Worm (Caenorhabditis elegans) whole organism, L1 larva: ENCODE results near the gene pri-1.

Experiments
- C16A3.4 ChIP-seq: fragments of 150-350 bp; optimal IDR thresholded peaks from 2 replicates; lab custom pipeline; 2014; ENCODE audit warnings: missing biosample characterization, missing genetic modification characterization
- C34B4.2 ChIP-seq: sonication (generic microtip); optimal IDR thresholded peaks from 2 replicates; lab custom pipeline; 2017; ENCODE audit warnings: mild to moderate bottlenecking, missing genetic modification characterization, missing compliant biosample characterization
- F16B12.6 ChIP-seq: fragments of 150-350 bp; optimal IDR thresholded peaks from 2 replicates; lab custom pipeline; 2014; ENCODE audit warnings: missing biosample characterization, missing genetic modification characterization
- Y116A8C.19 ChIP-seq: sonication (generic microtip); optimal IDR thresholded peaks from 2 replicates; lab custom pipeline; 2016; ENCODE audit warnings: missing compliant biosample characterization, missing genetic modification characterization, borderline replicate concordance
- alr-1 ChIP-seq: fragments of 200-800 bp; sonication (Bioruptor generic); optimal IDR thresholded peaks from 2 replicates; lab custom pipeline; 2018; ENCODE audit warnings: borderline replicate concordance, mild to moderate bottlenecking, missing genetic modification characterization, missing compliant biosample characterization
- aly-2 ChIP-seq: fragments of 150-350 bp; optimal IDR thresholded peaks from 2 replicates; lab custom pipeline; 2014; ENCODE audit warnings: missing biosample characterization, missing genetic modification characterization
- ama-1 ChIP-seq: fragments of 150-350 bp; optimal IDR thresholded peaks from 2 replicates; lab custom pipeline; 2014
- ceh-63 ChIP-seq: fragments of 200-800 bp; sonication (Bioruptor generic); optimal IDR thresholded peaks from 2 replicates; lab custom pipeline; 2018; ENCODE audit warnings: mild to moderate bottlenecking, missing genetic modification characterization, missing compliant biosample characterization
- ceh-90 ChIP-seq: sonication (generic microtip); optimal IDR thresholded peaks from 2 replicates; lab custom pipeline; 2016; ENCODE audit warnings: missing genetic modification characterization, missing compliant biosample characterization
- dpl-1 ChIP-seq, 3 experiments: fragments of 150-350 bp in 2 of 3; sonication (generic microtip) in 1 of 3; optimal IDR thresholded peaks; 2 replicates each; lab custom pipeline; 2014 to 2017; ENCODE audit warnings: missing biosample characterization in 3 of 3, missing genetic modification characterization in 3 of 3, missing genetic modification reagents in 3 of 3
- dsc-1 ChIP-seq: sonication (generic microtip); optimal IDR thresholded peaks from 2 replicates; lab custom pipeline; 2016; ENCODE audit warnings: mild to moderate bottlenecking, missing genetic modification characterization, missing compliant biosample characterization
- efl-1 ChIP-seq, 4 experiments: fragments of 150-350 bp; optimal IDR thresholded peaks in 3 of 4; peaks in 1 of 4; 1 replicate in 1 of 4; 2 replicates in 3 of 4; lab custom pipeline; 2014; ENCODE audit warnings: missing biosample characterization in 2 of 4, missing genetic modification characterization in 2 of 4, missing genetic modification reagents in 2 of 4
- egl-13 ChIP-seq: sonication (generic microtip); optimal IDR thresholded peaks from 2 replicates; lab custom pipeline; 2016; ENCODE audit warnings: missing genotype, missing genetic modification reagents, missing genetic modification characterization, missing compliant biosample characterization
- egl-27 ChIP-seq, 2 experiments: fragments of 150-350 bp in 1 of 2; sonication (generic microtip); optimal IDR thresholded peaks; 3 replicates each; lab custom pipeline; 2017 to 2018; ENCODE audit warnings: missing biosample characterization in 2 of 2, missing genetic modification characterization in 2 of 2, missing genetic modification reagents in 2 of 2
- elt-2 ChIP-seq: sonication (generic microtip); optimal IDR thresholded peaks from 2 replicates; lab custom pipeline; 2016; ENCODE audit warnings: missing genetic modification characterization, mild to moderate bottlenecking, inconsistent platforms, missing compliant biosample characterization, missing genetic modification reagents
- ets-5 ChIP-seq: fragments of 200-800 bp; sonication (Bioruptor generic); IDR thresholded peaks from 2 replicates; pipeline ENCODE4 v1.3.6; 2022; ENCODE audit warnings: missing genetic modification characterization, missing compliant biosample characterization
- fkh-8 ChIP-seq: sonication (generic microtip); optimal IDR thresholded peaks from 2 replicates; lab custom pipeline; 2016; ENCODE audit warnings: mild to moderate bottlenecking, missing genetic modification characterization, missing compliant biosample characterization
- fos-1 ChIP-seq: fragments of 150-350 bp; optimal IDR thresholded peaks from 2 replicates; lab custom pipeline; 2014; ENCODE audit warnings: missing biosample characterization, missing genetic modification characterization
- lin-15B ChIP-seq: fragments of 150-350 bp; sonication (generic microtip); optimal IDR thresholded peaks from 3 replicates; lab custom pipeline; 2014; ENCODE audit warnings: missing biosample characterization, missing genetic modification characterization
- lin-35 ChIP-seq, 2 experiments: fragments of 150-350 bp; optimal IDR thresholded peaks; 2 replicates each; lab custom pipeline; 2014; ENCODE audit warnings: missing biosample characterization in 2 of 2, missing genetic modification characterization in 2 of 2, missing genetic modification reagents in 2 of 2
- lin-39 ChIP-seq: fragments of 150-350 bp; optimal IDR thresholded peaks from 2 replicates; lab custom pipeline; 2014; ENCODE audit warnings: missing biosample characterization, missing genetic modification reagents, missing genetic modification characterization
- lir-3 ChIP-seq: sonication (generic microtip); optimal IDR thresholded peaks from 2 replicates; lab custom pipeline; 2016; ENCODE audit warnings: mild to moderate bottlenecking, missing genetic modification characterization, moderate library complexity, missing compliant biosample characterization; ENCODE audit not compliant: poor library complexity
- lsy-2 ChIP-seq, 2 experiments: fragments of 150-350 bp; optimal IDR thresholded peaks; 2 replicates each; lab custom pipeline; 2014; ENCODE audit warnings: missing biosample characterization in 2 of 2, missing genetic modification characterization in 2 of 2
- mab-9 ChIP-seq: fragments of 200-800 bp; sonication (Bioruptor generic); IDR thresholded peaks from 2 replicates; pipeline ENCODE4 v1.3.6; 2022; ENCODE audit warnings: missing genetic modification reagents, missing genetic modification characterization, missing compliant biosample characterization
- mef-2 ChIP-seq: fragments of 150-350 bp; optimal IDR thresholded peaks from 2 replicates; lab custom pipeline; 2014; ENCODE audit warnings: missing biosample characterization, missing genetic modification characterization
- nhr-12 ChIP-seq: sonication (generic microtip); optimal IDR thresholded peaks from 2 replicates; lab custom pipeline; 2017; ENCODE audit warnings: missing biosample characterization, missing genetic modification characterization
- nhr-237 ChIP-seq: fragments of 150-350 bp; optimal IDR thresholded peaks from 2 replicates; lab custom pipeline; 2014; ENCODE audit warnings: missing biosample characterization, missing genetic modification characterization
- nhr-28 ChIP-seq: fragments of 150-350 bp; optimal IDR thresholded peaks from 2 replicates; lab custom pipeline; 2014; ENCODE audit warnings: missing biosample characterization, missing genetic modification characterization
- nhr-71 ChIP-seq: sonication (generic microtip); optimal IDR thresholded peaks from 2 replicates; lab custom pipeline; 2016; ENCODE audit warnings: mild to moderate bottlenecking, missing genetic modification characterization, moderate library complexity, missing compliant biosample characterization
- nhr-76 ChIP-seq: sonication (generic microtip); optimal IDR thresholded peaks from 2 replicates; lab custom pipeline; 2017; ENCODE audit warnings: missing biosample characterization, missing genetic modification characterization
- nhr-77 ChIP-seq: fragments of 150-350 bp; optimal IDR thresholded peaks from 2 replicates; lab custom pipeline; 2014; ENCODE audit warnings: missing biosample characterization, missing genetic modification characterization
- nhr-85 ChIP-seq: sonication (generic microtip); peaks from one replicate; lab custom pipeline; 2016; ENCODE audit warnings: missing genetic modification characterization, inconsistent platforms, missing compliant biosample characterization
- pqm-1 ChIP-seq: sonication (generic microtip); optimal IDR thresholded peaks from 3 replicates; lab custom pipeline; 2017; ENCODE audit warnings: missing biosample characterization, missing genetic modification characterization
- snpc-4 ChIP-seq: fragments of 150-350 bp; optimal IDR thresholded peaks from 2 replicates; lab custom pipeline; 2014; ENCODE audit warnings: missing biosample characterization, missing genetic modification characterization
- snu-23 ChIP-seq: sonication (generic microtip); optimal IDR thresholded peaks from 2 replicates; lab custom pipeline; 2016; ENCODE audit warnings: missing genetic modification characterization, missing compliant biosample characterization
- sox-4 ChIP-seq: sonication (generic microtip); optimal IDR thresholded peaks from 2 replicates; lab custom pipeline; 2016; ENCODE audit warnings: missing genetic modification characterization, missing compliant biosample characterization
- swsn-7 ChIP-seq: sonication (generic microtip); optimal IDR thresholded peaks from 2 replicates; lab custom pipeline; 2016; ENCODE audit warnings: missing genetic modification characterization, missing compliant biosample characterization
- tbx-2 ChIP-seq: sonication (generic microtip); optimal IDR thresholded peaks from 2 replicates; lab custom pipeline; 2016; ENCODE audit warnings: missing genetic modification characterization, missing compliant biosample characterization
- tlp-1 ChIP-seq: fragments of 150-350 bp; optimal IDR thresholded peaks from 2 replicates; lab custom pipeline; 2014; ENCODE audit warnings: missing biosample characterization, missing genetic modification characterization
- unc-30 ChIP-seq: sonication (generic microtip); optimal IDR thresholded peaks from 2 replicates; lab custom pipeline; 2017; ENCODE audit warnings: missing biosample characterization, missing genetic modification characterization
- unc-86 ChIP-seq: sonication (generic microtip); optimal IDR thresholded peaks from 2 replicates; lab custom pipeline; 2016; ENCODE audit warnings: missing genetic modification characterization, missing compliant biosample characterization
- unc-98 ChIP-seq: fragments of 200-800 bp; sonication (Bioruptor generic); IDR thresholded peaks from 2 replicates; pipeline ENCODE4 v1.3.6; 2022; ENCODE audit warnings: missing genetic modification characterization, missing compliant biosample characterization
- vab-15 ChIP-seq: sonication (generic microtip); optimal IDR thresholded peaks from 2 replicates; lab custom pipeline; 2017; ENCODE audit warnings: missing genotype, mild to moderate bottlenecking, missing genetic modification characterization, missing compliant biosample characterization
- xbp-1 ChIP-seq: sonication (generic microtip); optimal IDR thresholded peaks from 2 replicates; lab custom pipeline; 2016; ENCODE audit warnings: missing genetic modification characterization, missing compliant biosample characterization
- zag-1 ChIP-seq: fragments of 150-350 bp; optimal IDR thresholded peaks from 2 replicates; lab custom pipeline; 2014; ENCODE audit warnings: missing biosample characterization, missing genetic modification characterization
- zip-4 ChIP-seq: fragments of 200-800 bp; sonication (Bioruptor generic); optimal IDR thresholded peaks from 2 replicates; lab custom pipeline; 2018; ENCODE audit warnings: mild to moderate bottlenecking, missing genetic modification characterization, moderate library complexity, missing compliant biosample characterization

Gene pri-1

ce11 chrIII:9580039-9580891, 33.8 kb downstream of the pri-1 start, which contains the start of gene ced-7 (continued):
- TF ChIP-seq vab-15 (tag; lab: Kevin White, UChicago): no peak
- no peak for TF ChIP-seq pqm-1 (tag; lab: Kevin White, UChicago)
- no peak for TF ChIP-seq ama-1
- TF ChIP-seq nhr-76: no peak
- no peak for TF ChIP-seq C34B4.2
- no peak for TF ChIP-seq lin-15B (tag; lab: Kevin White, UChicago)
- TF ChIP-seq ceh-63: no peak
- TF ChIP-seq unc-98 (GFP tag; lab: Robert Waterston, UW): no peak
- no peak for TF ChIP-seq egl-27 (tag; optimal IDR thresholded peaks at IDR 0.05; lab: Kevin White, UChicago)
- TF ChIP-seq unc-86: peak; percentile 22
- no peak for TF ChIP-seq elt-2 (tag; lab: Kevin White, UChicago)
- no peak for TF ChIP-seq lin-39 (tag; lab: Kevin White, UChicago)
- TF ChIP-seq zag-1: no peak
- TF ChIP-seq Y116A8C.19 (tag; lab: Kevin White, UChicago): no peak
- TF ChIP-seq fos-1 (tag; lab: Kevin White, UChicago): no peak

- TF ChIP-seq nhr-237 (tag; lab: Kevin White, UChicago) (no peak), alr-1 (tag; lab: Kevin White, UChicago) (no peak), ceh-90 (no peak), C16A3.4 (no peak), egl-27 (tag; optimal IDR thresholded peaks at IDR 0.05; lab: Kevin White, UChicago) (no peak), xbp-1 (peak; percentile 78), F16B12.6 (no peak), nhr-77 (tag; lab: Kevin White, UChicago) (no peak), tlp-1 (tag; lab: Kevin White, UChicago) (no peak), nhr-85 (tag; lab: Kevin White, UChicago) (no peak), dpl-1 (GFP tag; optimal IDR thresholded peaks at IDR 0.05; lab: Kevin White, UChicago) (peak; percentile 66 to 77 (median 75)), efl-1 (optimal IDR thresholded peaks at IDR 0.05; lab: Kevin White, UChicago) (peak in 1 of 2 experiments; percentile 81), efl-1 (GFP tag; optimal IDR thresholded peaks at IDR 0.05 in 1 of 2; lab: Kevin White, UChicago) (peak; percentile 84 to 98), nhr-12 (tag; lab: Kevin White, UChicago) (no peak), zip-4 (no peak), vab-15 (tag; lab: Kevin White, UChicago) (no peak), snu-23 (no peak), lin-35 (GFP tag; optimal IDR thresholded peaks at IDR 0.05; lab: Kevin White, UChicago) (peak; percentile 59 to 81), mef-2 (tag; lab: Kevin White, UChicago) (no peak), nhr-28 (tag; lab: Kevin White, UChicago) (no peak), unc-30 (no peak), nhr-76 (no peak), lir-3 (tag; lab: Kevin White, UChicago) (no peak), egl-13 (tag; lab: Kevin White, UChicago) (no peak), ama-1 (no peak), lin-15B (tag; lab: Kevin White, UChicago) (peak; percentile 9), lsy-2 (tag; optimal IDR thresholded peaks at IDR 0.05; lab: Kevin White, UChicago) (peak in 1 of 2 experiments; percentile 59), dsc-1 (no peak), nhr-71 (tag; lab: Kevin White, UChicago) (no peak), zag-1 (no peak), ets-5 (GFP tag; lab: Robert Waterston, UW) (no peak), aly-2 (tag; lab: Kevin White, UChicago) (no peak), snpc-4 (tag; lab: Kevin White, UChicago) (no peak), fkh-8 (tag; lab: Kevin White, UChicago) (no peak), mab-9 (GFP tag; lab: Robert Waterston, UW) (no peak), pqm-1 (tag; lab: Kevin White, UChicago) (no peak), swsn-7 (tag; lab: Kevin White, UChicago) (no peak), tbx-2 (tag; lab: Kevin White, UChicago) (peak; percentile 3), Y116A8C.19 (tag; lab: Kevin White, UChicago) (no peak), sox-4 (tag; lab: Kevin White, UChicago) (no peak)
These were observed 43.2 kb downstream of the pri-1 start for ce11 chrIII:9570869-9571268.
